Fruit fly (Drosophila melanogaster) whole organism, embryonic: ENCODE results near the gene msopa.

ENCODE experiments used
- ATbp ChIP-seq: fragments of 200-800 bp; sonication (Bioruptor generic); optimal IDR thresholded peaks from 2 replicates; lab custom pipeline; 2017; ENCODE audit warnings: missing biosample characterization, mild to moderate bottlenecking, missing genetic modification characterization, missing genetic modification reagents
- Ada2b ChIP-seq: fragments of 200-800 bp; sonication (Bioruptor generic); IDR thresholded peaks from 2 replicates; pipeline ENCODE4 v1.3.6; 2022; ENCODE audit warnings: missing biosample characterization, missing genetic modification characterization
- Awh ChIP-seq: fragments of 200-800 bp; sonication (Bioruptor generic); IDR thresholded peaks from 2 replicates; pipeline ENCODE4, ENCODE4 v1.3.6; 2022; ENCODE audit warnings: missing biosample characterization, missing genetic modification characterization
- CG11247 ChIP-seq: fragments of 200-800 bp; sonication (Bioruptor generic); IDR thresholded peaks from 2 replicates; pipeline ENCODE4 v1.3.6; 2022; ENCODE audit warnings: missing biosample characterization, missing genetic modification characterization
- CG11398 ChIP-seq: fragments of 200-800 bp; sonication (Bioruptor generic); optimal IDR thresholded peaks from 2 replicates; lab custom pipeline; 2016; ENCODE audit warnings: missing biosample characterization, missing genetic modification characterization
- CG11723 ChIP-seq: fragments of 200-800 bp; sonication (Bioruptor generic); optimal IDR thresholded peaks from 2 replicates; lab custom pipeline; 2017; ENCODE audit warnings: missing biosample characterization, mild to moderate bottlenecking, missing genetic modification characterization
- CG13123 ChIP-seq: fragments of 200-800 bp; sonication (Bioruptor generic); optimal IDR thresholded peaks from 2 replicates; lab custom pipeline; 2016; ENCODE audit warnings: missing biosample characterization, missing genetic modification characterization
- CG15269 ChIP-seq: fragments of 200-800 bp; sonication (Bioruptor generic); optimal IDR thresholded peaks from 2 replicates; lab custom pipeline; 2018; ENCODE audit warnings: missing biosample characterization, mild to moderate bottlenecking, missing genetic modification characterization, moderate library complexity
- CG1647 ChIP-seq: fragments of 200-800 bp; sonication (Bioruptor generic); optimal IDR thresholded peaks from 3 replicates; lab custom pipeline; 2016; ENCODE audit warnings: missing biosample characterization, missing genetic modification characterization
- CG17385 ChIP-seq: fragments of 200-800 bp; sonication (Bioruptor generic); optimal IDR thresholded peaks from 3 replicates; lab custom pipeline; 2018; ENCODE audit warnings: missing biosample characterization, mild to moderate bottlenecking, missing genetic modification characterization
- CG17568 ChIP-seq: fragments of 200-800 bp; sonication (Bioruptor generic); optimal IDR thresholded peaks from 2 replicates; lab custom pipeline; 2018; ENCODE audit warnings: missing biosample characterization, mild to moderate bottlenecking, missing genetic modification characterization, moderate library complexity
- CG1792 ChIP-seq: fragments of 200-800 bp; sonication (Bioruptor generic); optimal IDR thresholded peaks from 2 replicates; lab custom pipeline; 2016; ENCODE audit warnings: missing biosample characterization, missing genetic modification characterization
- CG18011 ChIP-seq: fragments of 200-800 bp; sonication (Bioruptor generic); optimal IDR thresholded peaks from 2 replicates; lab custom pipeline; 2017; ENCODE audit warnings: missing biosample characterization, missing genetic modification characterization, mild to moderate bottlenecking, moderate library complexity, missing genotype
- CG2120 ChIP-seq: fragments of 200-800 bp; sonication (Bioruptor generic); optimal IDR thresholded peaks from 3 replicates; lab custom pipeline; 2016; ENCODE audit warnings: missing biosample characterization, missing genetic modification characterization
- CG3065 ChIP-seq: fragments of 200-800 bp; sonication (Bioruptor generic); optimal IDR thresholded peaks from 2 replicates; lab custom pipeline; 2016; ENCODE audit warnings: missing biosample characterization, missing genetic modification characterization
- CG33557 ChIP-seq: fragments of 200-800 bp; sonication (Bioruptor generic); optimal IDR thresholded peaks from 2 replicates; lab custom pipeline; 2019; ENCODE audit warnings: missing biosample characterization, mild to moderate bottlenecking, missing genetic modification characterization, moderate library complexity
- CG3726 ChIP-seq: fragments of 200-800 bp; sonication (Bioruptor generic); IDR thresholded peaks from 3 replicates; pipeline ENCODE4, ENCODE4 v1.3.6; 2022; ENCODE audit warnings: missing biosample characterization, missing genetic modification characterization
- CG4617 ChIP-seq: fragments of 200-800 bp; sonication (Bioruptor generic); optimal IDR thresholded peaks from 3 replicates; lab custom pipeline; 2016; ENCODE audit warnings: missing biosample characterization, missing genetic modification characterization, borderline replicate concordance
- CG5245 ChIP-seq: fragments of 200-800 bp; sonication (Bioruptor generic); optimal IDR thresholded peaks from 3 replicates; lab custom pipeline; 2016; ENCODE audit warnings: missing biosample characterization, missing genetic modification characterization
- CG5953 ChIP-seq: fragments of 200-800 bp; sonication (Bioruptor generic); IDR thresholded peaks from 2 replicates; pipeline ENCODE4 v1.3.6; 2022; ENCODE audit warnings: missing biosample characterization, missing genetic modification characterization
- CG6813 ChIP-seq: fragments of 200-800 bp; sonication (Bioruptor generic); optimal IDR thresholded peaks from 2 replicates; lab custom pipeline; 2017; ENCODE audit warnings: missing biosample characterization, missing genetic modification characterization, mild to moderate bottlenecking, moderate library complexity, missing genetic modification reagents
- CG7928 ChIP-seq: fragments of 200-800 bp; sonication (Bioruptor generic); optimal IDR thresholded peaks from 2 replicates; lab custom pipeline; 2017; ENCODE audit warnings: missing biosample characterization, mild to moderate bottlenecking, missing genetic modification characterization
- Dad ChIP-seq: fragments of 200-800 bp; sonication (Bioruptor generic); optimal IDR thresholded peaks from 3 replicates; lab custom pipeline; 2016; ENCODE audit warnings: missing biosample characterization, missing genetic modification characterization
- Dbx ChIP-seq: fragments of 200-800 bp; sonication (Bioruptor generic); IDR thresholded peaks from 3 replicates; pipeline ENCODE4 v1.3.6; 2022; ENCODE audit warnings: missing biosample characterization, missing genetic modification characterization
- Dref ChIP-seq: fragments of 200-800 bp; sonication (Bioruptor generic); IDR thresholded peaks from 2 replicates; pipeline ENCODE4 v1.3.6; 2022; ENCODE audit warnings: missing biosample characterization, missing genetic modification characterization
- Fer2 ChIP-seq: fragments of 200-800 bp; sonication (Bioruptor generic); optimal IDR thresholded peaks from 2 replicates; lab custom pipeline; 2018; ENCODE audit warnings: missing biosample characterization, mild to moderate bottlenecking, missing genetic modification characterization, moderate library complexity
- Mes4 ChIP-seq: fragments of 200-800 bp; sonication (Bioruptor generic); optimal IDR thresholded peaks from 2 replicates; lab custom pipeline; 2016; ENCODE audit warnings: missing biosample characterization, missing genetic modification characterization
- Ravus ChIP-seq: fragments of 200-800 bp; sonication (Bioruptor generic); IDR thresholded peaks from 2 replicates; pipeline ENCODE4 v1.3.6; 2022; ENCODE audit warnings: missing biosample characterization, missing genetic modification characterization
- Sox102F ChIP-seq: fragments of 200-800 bp; sonication (Bioruptor generic); optimal IDR thresholded peaks from 2 replicates; lab custom pipeline; 2018; ENCODE audit warnings: missing biosample characterization, mild to moderate bottlenecking, missing genetic modification characterization, moderate library complexity
- Ssrp ChIP-seq: fragments of 200-800 bp; sonication (Bioruptor generic); optimal IDR thresholded peaks from 2 replicates; lab custom pipeline; 2018; ENCODE audit warnings: missing biosample characterization, mild to moderate bottlenecking, missing genetic modification characterization, moderate library complexity
- Trl ChIP-seq, 3 experiments: fragments of >200 bp in 2 of 3; fragments of 200-800 bp in 1 of 3; sonication (Bioruptor generic) in 1 of 3; optimal IDR thresholded peaks; 2 replicates in 1 of 3; 3 replicates in 2 of 3; lab custom pipeline; 2016 to 2017; ENCODE audit warnings: missing biosample characterization in 1 of 3, missing genetic modification characterization in 1 of 3
- al ChIP-seq: fragments of 200-800 bp; sonication (Bioruptor generic); IDR thresholded peaks from 2 replicates; pipeline ENCODE4 v1.3.6; 2022; ENCODE audit warnings: missing biosample characterization, missing genetic modification characterization
- ara ChIP-seq: fragments of 200-800 bp; sonication (Bioruptor generic); IDR thresholded peaks from 2 replicates; pipeline ENCODE4 v1.3.6; 2022; ENCODE audit warnings: missing biosample characterization, missing genetic modification characterization
- disco-r ChIP-seq: fragments of 200-800 bp; sonication (Bioruptor generic); optimal IDR thresholded peaks from 2 replicates; lab custom pipeline; 2016; ENCODE audit warnings: missing biosample characterization, missing genetic modification characterization
- dm ChIP-seq: fragments of 200-800 bp; sonication (Bioruptor generic); optimal IDR thresholded peaks from 3 replicates; lab custom pipeline; 2016; ENCODE audit warnings: missing biosample characterization, missing genetic modification characterization
- inv ChIP-seq: fragments of 200-800 bp; sonication (Bioruptor generic); IDR thresholded peaks from 2 replicates; pipeline ENCODE4 v1.3.6; 2022; ENCODE audit warnings: missing biosample characterization, missing genetic modification characterization; ENCODE audit not compliant: partially characterized antibody
- kni ChIP-seq: fragments of 200-800 bp; sonication (Bioruptor generic); optimal IDR thresholded peaks from 3 replicates; lab custom pipeline; 2017; ENCODE audit warnings: mild to moderate bottlenecking, missing biosample characterization, missing genetic modification reagents, missing genetic modification characterization
- lbe ChIP-seq: fragments of 200-800 bp; sonication (Bioruptor generic); optimal IDR thresholded peaks from 2 replicates; lab custom pipeline; 2016; ENCODE audit warnings: missing biosample characterization, mild to moderate bottlenecking, missing genetic modification characterization
- mirr ChIP-seq: fragments of 200-800 bp; sonication (Bioruptor generic); optimal IDR thresholded peaks from 3 replicates; lab custom pipeline; 2018; ENCODE audit warnings: missing biosample characterization, mild to moderate bottlenecking, missing genetic modification characterization
- nmo ChIP-seq: fragments of 200-800 bp; sonication (Bioruptor generic); optimal IDR thresholded peaks from 2 replicates; lab custom pipeline; 2018; ENCODE audit warnings: missing biosample characterization, mild to moderate bottlenecking, missing genetic modification characterization, moderate library complexity
- sens ChIP-seq: fragments of 200-800 bp; sonication (Bioruptor generic); peaks from one replicate; lab custom pipeline; 2016; ENCODE audit warnings: missing biosample characterization, missing genetic modification characterization
- sna ChIP-seq: fragments of 200-800 bp; sonication (Bioruptor generic); IDR thresholded peaks from 2 replicates; pipeline ENCODE4 v1.3.6; 2022; ENCODE audit warnings: missing biosample characterization, missing genetic modification characterization; ENCODE audit not compliant: partially characterized antibody
- ssp ChIP-seq: fragments of 200-800 bp; sonication (Bioruptor generic); IDR thresholded peaks from 2 replicates; pipeline ENCODE4 v1.3.6; 2022; ENCODE audit warnings: missing biosample characterization, missing genetic modification characterization
- stwl ChIP-seq: fragments of 200-800 bp; sonication (Bioruptor generic); optimal IDR thresholded peaks from 3 replicates; lab custom pipeline; 2018; ENCODE audit warnings: missing biosample characterization, mild to moderate bottlenecking, missing genetic modification characterization, moderate library complexity
- tna ChIP-seq: fragments of 200-800 bp; sonication (Bioruptor generic); IDR thresholded peaks from 2 replicates; pipeline ENCODE4 v1.3.6; 2022; ENCODE audit warnings: missing biosample characterization, missing genetic modification characterization; ENCODE audit not compliant: partially characterized antibody
- unpg ChIP-seq: fragments of 200-800 bp; sonication (Bioruptor generic); optimal IDR thresholded peaks from 3 replicates; lab custom pipeline; 2018; ENCODE audit warnings: missing biosample characterization, mild to moderate bottlenecking, missing genetic modification characterization, moderate library complexity
- wdn ChIP-seq: fragments of 200-800 bp; sonication (Bioruptor generic); IDR thresholded peaks from 2 replicates; pipeline ENCODE4 v1.3.6; 2022; ENCODE audit warnings: missing biosample characterization, missing genetic modification characterization

The msopa gene

dm6 chr3L:22075706-22076398, 6.7 kb upstream of the msopa start, which contains the start of the genes CG7130 and RpLP0 (continued):
- peak; percentile 54 for TF ChIP-seq Ssrp (tag; lab: Kevin White, UChicago)
- TF ChIP-seq CG17385 (GFP tag; lab: Kevin White, UChicago), result peak; percentile 89
- TF ChIP-seq Sox102F (GFP tag; lab: Kevin White, UChicago), result peak; percentile 59
- peak; percentile 93 for TF ChIP-seq CG33557 (GFP tag; lab: Kevin White, UChicago)
- peak; percentile 88 for TF ChIP-seq CG5245
- peak; percentile 94 for TF ChIP-seq CG11398 (GFP tag; lab: Kevin White, UChicago)
- peak; percentile 90 for TF ChIP-seq Dad (GFP tag; lab: Kevin White, UChicago)
- peak; percentile 86 for TF ChIP-seq unpg (GFP tag; lab: Kevin White, UChicago)
- peak; percentile 84 for TF ChIP-seq CG11247 (GFP tag; lab: Robert Waterston, UW)
- TF ChIP-seq disco-r, result peak; percentile 93
- peak; percentile 52; the same call in 1 of the 2 replicates for TF ChIP-seq Ada2b (GFP tag; lab: Robert Waterston, UW)

- TF ChIP-seq CG6813 (GFP tag; lab: Kevin White, UChicago), result peak; percentile 42
- peak; percentile 93 for TF ChIP-seq sens (GFP tag; lab: Kevin White, UChicago)
- peak; percentile 52; the same call in 1 of the 2 replicates for TF ChIP-seq al
- TF ChIP-seq sna (GFP tag; lab: Robert Waterston, UW), result peak; percentile 85
- no peak for TF ChIP-seq Trl (optimal IDR thresholded peaks at IDR 0.05; lab: Kevin White, UChicago)
- TF ChIP-seq Trl (GFP tag; optimal IDR thresholded peaks at IDR 0.05; lab: Kevin White, UChicago), result peak; percentile 49
- TF ChIP-seq Dref (GFP tag; lab: Robert Waterston, UW), result no peak
- TF ChIP-seq disco-r, result peak; percentile 34
- peak; percentile 35 for TF ChIP-seq stwl (tag; lab: Kevin White, UChicago)
- peak; percentile 55 for TF ChIP-seq CG13123
- peak; percentile 74 for TF ChIP-seq inv (GFP tag; lab: Robert Waterston, UW)
- TF ChIP-seq Mes4 (GFP tag; lab: Kevin White, UChicago), result peak; percentile 30
- no peak for TF ChIP-seq CG4617 (GFP tag; lab: Kevin White, UChicago)
- TF ChIP-seq Ravus (GFP tag; lab: Robert Waterston, UW), result no peak
- no peak for TF ChIP-seq lbe (GFP tag; lab: Kevin White, UChicago)
- TF ChIP-seq dm (GFP tag; lab: Kevin White, UChicago), result peak; percentile 51
- peak; percentile 35; the same call in 1 of the 2 replicates for TF ChIP-seq ssp (GFP tag; lab: Robert Waterston, UW)
- TF ChIP-seq ATbp (GFP tag; lab: Kevin White, UChicago), result peak; percentile 17
- peak; percentile 7; the same call in 1 of the 2 replicates for TF ChIP-seq tna (GFP tag; lab: Robert Waterston, UW)
- peak; percentile 61; the same call in 1 of the 2 replicates for TF ChIP-seq ara (GFP tag; lab: Robert Waterston, UW)
- TF ChIP-seq kni (GFP tag; lab: Kevin White, UChicago), result no peak
- peak; percentile 21 for TF ChIP-seq CG3065 (GFP tag; lab: Kevin White, UChicago)
- TF ChIP-seq Awh (GFP tag; lab: Robert Waterston, UW), result 0 out of 2 replicates have a peak, but pooled peaks have one; percentile 20
- no peak for TF ChIP-seq CG1792 (GFP tag; lab: Kevin White, UChicago)
- no peak for TF ChIP-seq mirr (GFP tag; lab: Kevin White, UChicago)
- peak; percentile 41 for TF ChIP-seq CG11723
- peak; percentile 15 for TF ChIP-seq CG18011 (GFP tag; lab: Kevin White, UChicago)
- TF ChIP-seq wdn (GFP tag; lab: Robert Waterston, UW), result no peak
- TF ChIP-seq Dbx (GFP tag; lab: Robert Waterston, UW), result peak; percentile 22; the same call in 1 of the 3 replicates
- peak; percentile 50 for TF ChIP-seq nmo
- peak; percentile 49 for TF ChIP-seq CG15269 (tag; lab: Kevin White, UChicago)
- TF ChIP-seq Fer2 (tag; lab: Kevin White, UChicago), result no peak
- no peak for TF ChIP-seq CG5953 (GFP tag; lab: Robert Waterston, UW)
- no peak for TF ChIP-seq CG3726 (GFP tag; lab: Robert Waterston, UW)
- TF ChIP-seq CG17568 (GFP tag; lab: Kevin White, UChicago), result peak; percentile 38
- peak; percentile 71 for TF ChIP-seq CG2120 (GFP tag; lab: Kevin White, UChicago)
- TF ChIP-seq CG1647, result no peak
- no peak for TF ChIP-seq CG7928 (GFP tag; lab: Kevin White, UChicago)
Observed at dm6 chr3L:22078063-22078462, 4.5 kb upstream of the msopa start.
